Worm (Caenorhabditis elegans): ENCODE data around the gene F29B9.11.

- TF ChIP-seq nhr-20 (tag; optimal IDR thresholded peaks at IDR 0.05): no peak
- TF ChIP-seq skn-1 (tag; optimal IDR thresholded peaks at IDR 0.05): no peak
- TF ChIP-seq elt-3 (tag; optimal IDR thresholded peaks at IDR 0.05): no peak
- TF ChIP-seq ama-1 (optimal IDR thresholded peaks at IDR 0.05): no peak
- TF ChIP-seq dpl-1 (GFP tag; optimal IDR thresholded peaks at IDR 0.05): no peak
- TF ChIP-seq tbx-2 (tag; optimal IDR thresholded peaks at IDR 0.05): no peak
- TF ChIP-seq nhr-237 (tag; optimal IDR thresholded peaks at IDR 0.05): no peak
- no peak for TF ChIP-seq sox-4 (tag; optimal IDR thresholded peaks at IDR 0.05)
- TF ChIP-seq ceh-90 (tag; optimal IDR thresholded peaks at IDR 0.05): no peak
- TF ChIP-seq unc-130 (tag; optimal IDR thresholded peaks at IDR 0.05): no peak
- no peak for TF ChIP-seq snpc-4 (tag; optimal IDR thresholded peaks at IDR 0.05)
- no peak for TF ChIP-seq unc-62 (GFP tag; optimal IDR thresholded peaks at IDR 0.05)
- TF ChIP-seq C34B4.2 (tag; optimal IDR thresholded peaks at IDR 0.05): no peak
Measured at ce11 chrIV:4669242-4669641, 9.2 kb upstream of the F29B9.11 start, which contains the start of gene F29B9.12.

Data from whole organism, L1 larva.